Worm (Caenorhabditis elegans) whole organism, L1 larva: ENCODE results near the gene T23G4.127.

Experiments used
- Y116A8C.19 ChIP-seq: sonication (generic microtip); optimal IDR thresholded peaks from 2 replicates; lab custom pipeline; 2016; ENCODE audit warnings: missing compliant biosample characterization, missing genetic modification characterization, borderline replicate concordance
- aly-2 ChIP-seq: fragments of 150-350 bp; optimal IDR thresholded peaks from 2 replicates; lab custom pipeline; 2014; ENCODE audit warnings: missing biosample characterization, missing genetic modification characterization
- ama-1 ChIP-seq: fragments of 150-350 bp; optimal IDR thresholded peaks from 2 replicates; lab custom pipeline; 2014
- dpl-1 ChIP-seq, 3 experiments: fragments of 150-350 bp in 2 of 3; sonication (generic microtip) in 1 of 3; optimal IDR thresholded peaks; 2 replicates each; lab custom pipeline; 2014 to 2017; ENCODE audit warnings: missing biosample characterization in 3 of 3, missing genetic modification characterization in 3 of 3, missing genetic modification reagents in 3 of 3
- egl-27 ChIP-seq, 2 experiments: fragments of 150-350 bp in 1 of 2; sonication (generic microtip); optimal IDR thresholded peaks; 3 replicates each; lab custom pipeline; 2017 to 2018; ENCODE audit warnings: missing biosample characterization in 2 of 2, missing genetic modification characterization in 2 of 2, missing genetic modification reagents in 2 of 2
- fkh-10 ChIP-seq: sonication (generic microtip); optimal IDR thresholded peaks from 2 replicates; lab custom pipeline; 2017; ENCODE audit warnings: missing biosample characterization, missing genetic modification reagents, missing genetic modification characterization
- fos-1 ChIP-seq: fragments of 150-350 bp; optimal IDR thresholded peaks from 2 replicates; lab custom pipeline; 2014; ENCODE audit warnings: missing biosample characterization, missing genetic modification characterization
- hlh-4 ChIP-seq: sonication (generic microtip); optimal IDR thresholded peaks from 2 replicates; lab custom pipeline; 2016; ENCODE audit warnings: mild to moderate bottlenecking, missing genetic modification characterization, missing compliant biosample characterization
- nhr-237 ChIP-seq: fragments of 150-350 bp; optimal IDR thresholded peaks from 2 replicates; lab custom pipeline; 2014; ENCODE audit warnings: missing biosample characterization, missing genetic modification characterization
- nhr-76 ChIP-seq: sonication (generic microtip); optimal IDR thresholded peaks from 2 replicates; lab custom pipeline; 2017; ENCODE audit warnings: missing biosample characterization, missing genetic modification characterization
- nhr-84 ChIP-seq: sonication (generic microtip); optimal IDR thresholded peaks from 2 replicates; lab custom pipeline; 2017; ENCODE audit warnings: missing biosample characterization, missing genetic modification characterization
- nhr-90 ChIP-seq: sonication (generic microtip); optimal IDR thresholded peaks from 2 replicates; lab custom pipeline; 2016; ENCODE audit warnings: mild to moderate bottlenecking, missing genetic modification characterization, missing compliant biosample characterization; ENCODE audit not compliant: poor library complexity
- sox-4 ChIP-seq: sonication (generic microtip); optimal IDR thresholded peaks from 2 replicates; lab custom pipeline; 2016; ENCODE audit warnings: missing genetic modification characterization, missing compliant biosample characterization

DNA sequence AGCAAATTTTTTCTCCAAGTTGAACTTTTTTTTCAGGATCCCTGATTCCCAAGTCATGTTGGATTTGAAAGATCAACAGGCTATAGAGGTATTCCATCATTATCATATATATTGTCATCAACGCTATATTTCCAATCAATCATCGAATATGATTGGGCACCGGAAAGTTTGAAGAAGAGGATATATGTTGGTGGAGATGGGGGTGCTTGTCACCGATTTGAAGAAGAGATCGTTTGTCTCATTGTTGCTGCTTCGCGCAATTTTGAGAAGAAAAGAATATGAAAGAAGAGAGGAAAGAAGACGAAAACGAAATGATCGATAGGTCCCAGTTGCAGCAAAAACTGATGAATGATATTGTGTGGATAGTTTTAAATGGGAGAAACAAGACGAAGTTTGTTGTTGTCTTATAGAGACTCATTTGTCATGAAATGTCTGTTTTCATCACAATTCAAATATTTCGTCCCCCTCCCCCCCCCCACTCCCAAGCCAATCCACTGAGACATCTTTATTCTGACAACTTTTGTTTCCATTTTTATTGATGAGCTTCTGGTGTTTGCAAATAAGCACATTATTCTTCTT, 9.1 kb downstream of the T23G4.127 start, which contains the start of gene T23G4.2:
- TF ChIP-seq fkh-10 (no peak), sox-4 (tag; lab: Kevin White, UChicago) (no peak), aly-2 (tag; lab: Kevin White, UChicago) (no peak), ama-1 (lab: Kevin White, UChicago) (no peak), nhr-90 (tag; lab: Kevin White, UChicago) (no peak), nhr-84 (tag; lab: Kevin White, UChicago) (no peak), dpl-1 (GFP tag; optimal IDR thresholded peaks at IDR 0.05; lab: Kevin White, UChicago) (no peak), Y116A8C.19 (no peak), hlh-4 (tag; lab: Kevin White, UChicago) (no peak), fos-1 (no peak), nhr-76 (tag; lab: Kevin White, UChicago) (no peak), nhr-237 (tag; lab: Kevin White, UChicago) (no peak), egl-27 (tag; optimal IDR thresholded peaks at IDR 0.05; lab: Kevin White, UChicago) (no peak)
